Worm (Caenorhabditis elegans): ENCODE measurements around the gene F39C12.1.

The F39C12.1 gene

DNA sequence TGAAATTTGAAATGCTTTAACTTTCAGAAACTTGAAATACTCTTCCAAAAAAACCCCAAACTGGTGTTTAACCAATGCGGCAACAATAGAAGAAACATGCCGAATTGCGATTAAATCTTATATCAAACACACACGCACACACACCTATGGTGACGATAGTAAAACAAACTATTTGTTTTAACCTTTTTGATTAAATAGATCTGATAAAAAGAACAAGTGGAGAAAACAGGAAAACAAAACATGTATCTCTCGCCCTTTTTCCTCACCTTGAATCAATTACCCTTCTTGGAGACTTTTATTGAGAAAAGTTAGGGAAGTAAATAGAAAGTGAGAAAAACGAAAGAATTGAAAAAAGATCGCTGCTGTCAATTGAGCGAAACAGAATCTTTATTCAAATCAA, 8.4 kb upstream of the F39C12.1 start:
- peak; percentile 58 for TF ChIP-seq pqm-1 (tag; optimal IDR thresholded peaks at IDR 0.05)
- no peak for TF ChIP-seq daf-16 (GFP tag; optimal IDR thresholded peaks at IDR 0.05)
- peak; percentile 63 for TF ChIP-seq daf-16 (tag; optimal IDR thresholded peaks at IDR 0.05)
- no peak for TF ChIP-seq ceh-62 (tag; optimal IDR thresholded peaks at IDR 0.05)

- TF ChIP-seq nhr-111 (GFP tag; optimal IDR thresholded peaks at IDR 0.05) = no peak
- peak; percentile 37 for TF ChIP-seq ces-1 (GFP tag; optimal IDR thresholded peaks at IDR 0.05)
- no peak for TF ChIP-seq ztf-7 (tag; optimal IDR thresholded peaks at IDR 0.05)
These were observed 6.6 kb upstream of the F39C12.1 start, which contains the start of gene add-1 for ce11 chrX:4859582-4860095. Gene add-1, minus strand, starts transcription at chrX:4860045.

DNA sequence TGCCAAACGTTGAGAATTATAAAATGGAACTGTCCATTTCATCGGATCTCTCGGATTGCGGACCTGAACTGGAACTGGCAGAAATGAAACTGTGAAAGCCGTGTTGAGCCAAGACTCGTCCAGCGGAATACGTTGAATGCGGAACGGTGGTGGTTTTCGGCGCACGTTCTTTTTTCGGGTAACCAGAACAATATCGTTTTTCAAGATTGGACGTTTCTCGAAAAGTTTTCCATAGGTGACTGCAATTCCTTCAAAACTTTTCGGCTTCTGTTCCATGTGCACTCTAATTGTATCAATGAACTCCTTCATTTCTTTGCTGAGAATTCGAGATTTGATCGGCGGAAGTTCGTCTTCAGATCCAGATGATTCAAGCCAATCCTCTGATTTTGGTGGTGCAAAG, 8.2 kb downstream of the F39C12.1 start:
- TF ChIP-seq unc-62 (GFP tag; optimal IDR thresholded peaks at IDR 0.05 in 1 of 2) = peak in 1 of 2 experiments; percentile 92
- TF ChIP-seq unc-62 (tag; optimal IDR thresholded peaks at IDR 0.05) = no peak
- no peak for TF ChIP-seq daf-8 (GFP tag; IDR thresholded peaks at IDR 0.05)
- no peak for TF ChIP-seq R02D3.7 (tag; optimal IDR thresholded peaks at IDR 0.05)
- no peak for TF ChIP-seq unc-39 (tag; optimal IDR thresholded peaks at IDR 0.05)
- peak; percentile 20 for TF ChIP-seq aha-1 (tag)
- no peak for TF ChIP-seq Y75B8A.6 (GFP tag; IDR thresholded peaks at IDR 0.05)

DNA sequence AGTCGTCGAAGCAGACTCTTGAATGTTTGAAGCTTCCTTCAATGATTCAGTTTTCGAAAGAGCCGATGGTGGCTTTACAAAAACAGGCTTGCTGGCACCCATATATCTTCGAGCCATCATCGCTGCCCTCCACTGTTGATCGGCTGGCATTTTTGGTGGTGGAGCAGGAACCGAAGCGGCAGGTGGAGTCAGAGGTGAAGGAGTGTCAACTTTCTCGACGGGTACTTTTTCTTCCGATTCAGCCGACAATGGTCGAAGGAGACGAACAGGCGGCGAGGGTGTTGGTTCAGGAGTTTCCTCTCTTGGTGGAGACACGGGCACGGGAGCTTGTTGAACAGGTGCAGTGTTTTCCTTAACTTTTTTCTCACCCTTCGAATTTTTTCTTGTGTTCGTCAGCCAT, 10.7 kb downstream of the F39C12.1 start:
- TF ChIP-seq set-16 (GFP tag; IDR thresholded peaks at IDR 0.05) (peak; percentile 47), mdl-1 (tag; optimal IDR thresholded peaks at IDR 0.05) (no peak)

- TF ChIP-seq pha-4 (GFP tag; IDR thresholded peaks at IDR 0.05) = no peak
- TF ChIP-seq pha-4 (tag; optimal IDR thresholded peaks at IDR 0.05) = no peak
- peak in 1 of 2 experiments; percentile 91 for TF ChIP-seq unc-62 (GFP tag; optimal IDR thresholded peaks at IDR 0.05 in 1 of 2)
- no peak for TF ChIP-seq unc-62 (tag; optimal IDR thresholded peaks at IDR 0.05)
- no peak for TF ChIP-seq ceh-44 (GFP tag; IDR thresholded peaks at IDR 0.05)
These were observed 12.3 kb downstream of the F39C12.1 start for ce11 chrX:4840653-4841052.

DNA sequence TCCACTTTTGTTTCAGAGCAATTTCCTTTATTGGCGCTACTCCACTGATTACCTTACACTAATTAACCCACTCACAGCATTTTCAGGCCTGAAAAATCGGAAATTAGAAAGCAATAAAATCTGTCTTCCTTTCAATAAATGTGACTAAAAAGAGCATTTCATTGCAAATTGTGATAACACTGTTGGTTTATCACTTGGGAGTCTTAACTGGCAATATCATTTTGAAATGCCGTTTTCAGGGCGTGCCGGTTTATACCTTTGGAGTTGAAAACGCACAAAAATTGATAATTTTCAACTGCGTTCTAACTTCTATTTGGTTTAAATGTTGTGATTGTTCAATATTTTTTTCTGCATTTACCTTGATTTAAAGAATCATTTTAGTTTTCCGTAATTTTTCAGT, 30.7 kb downstream of the F39C12.1 start, which contains the start of gene R08E3.1:
Gene R08E3.1 (plus strand): TSS at position 386 of the 400 bp plus-strand sequence.
- TF ChIP-seq daf-16 (GFP tag; optimal IDR thresholded peaks at IDR 0.05) = no peak
- TF ChIP-seq daf-16 (tag; optimal IDR thresholded peaks at IDR 0.05) = peak; percentile 69
- no peak for TF ChIP-seq lin-39 (tag; optimal IDR thresholded peaks at IDR 0.05)
- no peak for TF ChIP-seq set-16 (GFP tag; IDR thresholded peaks at IDR 0.05)
- no peak for TF ChIP-seq tag-97 (GFP tag; IDR thresholded peaks at IDR 0.05)
- no peak for TF ChIP-seq Y5F2A.4 (GFP tag; optimal IDR thresholded peaks at IDR 0.05)
- TF ChIP-seq ceh-82 (tag; optimal IDR thresholded peaks at IDR 0.05) = no peak
- no peak for TF ChIP-seq zag-1 (tag; optimal IDR thresholded peaks at IDR 0.05)
- no peak for TF ChIP-seq lim-7 (GFP tag; IDR thresholded peaks at IDR 0.05)
- no peak for TF ChIP-seq daf-8 (GFP tag; IDR thresholded peaks at IDR 0.05)
- TF ChIP-seq skn-1 (tag; optimal IDR thresholded peaks at IDR 0.05) = no peak
- TF ChIP-seq Y75B8A.6 (GFP tag; IDR thresholded peaks at IDR 0.05) = no peak
- peak; percentile 7 for TF ChIP-seq nhr-77 (tag; optimal IDR thresholded peaks at IDR 0.05)
- TF ChIP-seq zip-11 (GFP tag; IDR thresholded peaks at IDR 0.05) = no peak
- TF ChIP-seq unc-62 (GFP tag; optimal IDR thresholded peaks at IDR 0.05 in 1 of 2) = no peak
- TF ChIP-seq unc-62 (tag; optimal IDR thresholded peaks at IDR 0.05) = no peak
- peak; percentile 93 for TF ChIP-seq pqm-1 (tag; optimal IDR thresholded peaks at IDR 0.05)
- TF ChIP-seq vab-7 (GFP tag; IDR thresholded peaks at IDR 0.05) = no peak
- TF ChIP-seq hlh-11 (tag; optimal IDR thresholded peaks at IDR 0.05) = peak; percentile 58
- no peak for TF ChIP-seq madf-5 (GFP tag; IDR thresholded peaks at IDR 0.05)
- TF ChIP-seq php-3 (GFP tag; IDR thresholded peaks at IDR 0.05) = peak; percentile 81
- no peak for TF ChIP-seq hmg-1.1 (GFP tag; IDR thresholded peaks at IDR 0.05)
- no peak for TF ChIP-seq daf-19 (GFP tag; conservative IDR thresholded peaks at IDR 0.05)
- no peak for TF ChIP-seq nhr-41 (GFP tag; IDR thresholded peaks at IDR 0.05)
- no peak for TF ChIP-seq F26F4.8 (GFP tag; conservative IDR thresholded peaks at IDR 0.05)
- no peak for TF ChIP-seq nhr-111 (GFP tag; optimal IDR thresholded peaks at IDR 0.05)
- TF ChIP-seq lin-1 (GFP tag; IDR thresholded peaks at IDR 0.05) = no peak
- no peak for TF ChIP-seq aly-2 (tag; optimal IDR thresholded peaks at IDR 0.05)
- TF ChIP-seq egl-43 (GFP tag; IDR thresholded peaks at IDR 0.05) = no peak
- no peak for TF ChIP-seq hif-1 (tag; optimal IDR thresholded peaks at IDR 0.05)
- TF ChIP-seq dmd-6 (GFP tag; IDR thresholded peaks at IDR 0.05) = peak; percentile 48; the same call in 1 of the 2 replicates
- no peak for TF ChIP-seq nhr-76 (tag; optimal IDR thresholded peaks at IDR 0.05)

All from whole organism, L4 larva.